Fruit fly (Drosophila melanogaster) whole organism, prepupa: ENCODE data around the gene Pcd.

Experiments
- Blimp-1 ChIP-seq: fragments of 200-800 bp; sonication (Bioruptor generic); optimal IDR thresholded peaks from 3 replicates; lab custom pipeline; 2017; ENCODE audit warnings: missing biosample characterization, missing genetic modification characterization, mild to moderate bottlenecking, moderate library complexity, missing genetic modification reagents
- CG10631 ChIP-seq: fragments of 200-800 bp; sonication (Bioruptor generic); optimal IDR thresholded peaks from 2 replicates; lab custom pipeline; 2016; ENCODE audit warnings: missing biosample characterization, missing genetic modification characterization
- CG10669 ChIP-seq: fragments of 200-800 bp; sonication (Bioruptor generic); optimal IDR thresholded peaks from 3 replicates; lab custom pipeline; 2018; ENCODE audit warnings: missing biosample characterization, mild to moderate bottlenecking, missing genetic modification characterization, moderate library complexity
- CG11294 ChIP-seq: fragments of 200-800 bp; sonication (Bioruptor generic); IDR thresholded peaks from 2 replicates; pipeline ENCODE4 v1.3.6; 2022; ENCODE audit warnings: missing biosample characterization, missing genetic modification characterization
- CG11762 ChIP-seq: fragments of 200-800 bp; sonication (Bioruptor generic); optimal IDR thresholded peaks from 3 replicates; lab custom pipeline; 2016; ENCODE audit warnings: missing biosample characterization, missing genetic modification characterization; ENCODE audit not compliant: insufficient read depth
- CG11902 ChIP-seq: fragments of 200-800 bp; sonication (Bioruptor generic); optimal IDR thresholded peaks from 3 replicates; lab custom pipeline; 2016; ENCODE audit warnings: missing biosample characterization, missing genetic modification characterization
- CG15336 ChIP-seq: fragments of 200-800 bp; sonication (Bioruptor generic); IDR thresholded peaks from 2 replicates; pipeline ENCODE4 v1.3.6; 2022; ENCODE audit warnings: missing biosample characterization, missing genetic modification characterization
- CG1621 ChIP-seq: fragments of 200-800 bp; sonication (Bioruptor generic); optimal IDR thresholded peaks from 3 replicates; lab custom pipeline; 2018; ENCODE audit warnings: missing biosample characterization, mild to moderate bottlenecking, missing genetic modification characterization
- CG16779 ChIP-seq: fragments of 200-800 bp; sonication (Bioruptor generic); optimal IDR thresholded peaks from 3 replicates; lab custom pipeline; 2017; ENCODE audit warnings: missing biosample characterization, mild to moderate bottlenecking, missing genetic modification characterization
- CG3032 ChIP-seq: fragments of 200-800 bp; optimal IDR thresholded peaks from 2 replicates; lab custom pipeline; 2019; ENCODE audit warnings: missing biosample characterization, mild to moderate bottlenecking, missing genetic modification characterization, moderate library complexity
- CG31627 ChIP-seq: fragments of 200-800 bp; sonication (Bioruptor generic); optimal IDR thresholded peaks from 3 replicates; lab custom pipeline; 2016; ENCODE audit warnings: missing biosample characterization, missing genetic modification characterization
- CG32006 ChIP-seq: fragments of 200-800 bp; sonication (Bioruptor generic); optimal IDR thresholded peaks from 3 replicates; lab custom pipeline; 2017; ENCODE audit warnings: missing biosample characterization, mild to moderate bottlenecking, missing genetic modification characterization
- CG34406 ChIP-seq: fragments of 200-800 bp; sonication (Bioruptor generic); optimal IDR thresholded peaks from 3 replicates; lab custom pipeline; 2016; ENCODE audit warnings: missing biosample characterization, missing genetic modification characterization
- CG3919 ChIP-seq: fragments of 200-800 bp; sonication (Bioruptor generic); optimal IDR thresholded peaks from 3 replicates; lab custom pipeline; 2016; ENCODE audit warnings: missing biosample characterization, missing genetic modification characterization
- CG6163 ChIP-seq: fragments of 200-800 bp; sonication (Bioruptor generic); IDR thresholded peaks from 3 replicates; pipeline ENCODE4 v1.3.6; 2022; ENCODE audit warnings: missing biosample characterization, missing genetic modification characterization
- CG6276 ChIP-seq: fragments of 200-800 bp; sonication (Bioruptor generic); optimal IDR thresholded peaks from 2 replicates; lab custom pipeline; 2017; ENCODE audit warnings: missing biosample characterization, mild to moderate bottlenecking, missing genetic modification characterization
- CG6792 ChIP-seq: fragments of 200-800 bp; sonication (Bioruptor generic); optimal IDR thresholded peaks from 3 replicates; lab custom pipeline; 2016; ENCODE audit warnings: missing biosample characterization, missing genetic modification characterization
- CG6808 ChIP-seq: fragments of 200-800 bp; sonication (Bioruptor generic); optimal IDR thresholded peaks from 3 replicates; lab custom pipeline; 2017; ENCODE audit warnings: missing biosample characterization, missing genetic modification characterization, mild to moderate bottlenecking, moderate library complexity, missing genetic modification reagents
- CG7368 ChIP-seq: fragments of 200-800 bp; sonication (Bioruptor generic); optimal IDR thresholded peaks from 3 replicates; lab custom pipeline; 2016; ENCODE audit warnings: missing biosample characterization, missing genetic modification characterization
- CG8119 ChIP-seq: fragments of 200-800 bp; sonication (Bioruptor generic); IDR thresholded peaks from 3 replicates; pipeline ENCODE4 v1.3.6; 2022; ENCODE audit warnings: missing biosample characterization, missing genetic modification characterization
- CG8632 ChIP-seq: fragments of 200-800 bp; sonication (Bioruptor generic); optimal IDR thresholded peaks from 3 replicates; lab custom pipeline; 2016; ENCODE audit warnings: missing biosample characterization, missing genetic modification characterization
- CG9139 ChIP-seq: fragments of 200-800 bp; sonication (Bioruptor generic); optimal IDR thresholded peaks from 3 replicates; lab custom pipeline; 2017; ENCODE audit warnings: missing biosample characterization, mild to moderate bottlenecking, missing genetic modification characterization
- Eip78C ChIP-seq: fragments of 200-800 bp; sonication (Bioruptor generic); peaks from one replicate; lab custom pipeline; 2016; ENCODE audit warnings: missing biosample characterization, missing genetic modification characterization
- Eip93F ChIP-seq: fragments of 200-800 bp; sonication (Bioruptor generic); optimal IDR thresholded peaks from 2 replicates; lab custom pipeline; 2016; ENCODE audit warnings: missing biosample characterization, mild to moderate bottlenecking, missing genetic modification characterization
- Ets21C ChIP-seq: fragments of 200-800 bp; sonication (Bioruptor generic); optimal IDR thresholded peaks from 3 replicates; lab custom pipeline; 2016; ENCODE audit warnings: missing biosample characterization, missing genetic modification characterization
- Ets96B ChIP-seq: fragments of 200-800 bp; optimal IDR thresholded peaks from 2 replicates; lab custom pipeline; 2019; ENCODE audit warnings: missing biosample characterization, mild to moderate bottlenecking, missing genetic modification characterization, moderate library complexity
- Hr39 ChIP-seq: fragments of 200-800 bp; sonication (Bioruptor generic); optimal IDR thresholded peaks from 2 replicates; lab custom pipeline; 2016; ENCODE audit warnings: missing biosample characterization, missing genetic modification characterization
- Lpt ChIP-seq: fragments of 200-800 bp; sonication (Bioruptor generic); optimal IDR thresholded peaks from 3 replicates; lab custom pipeline; 2016; ENCODE audit warnings: missing biosample characterization, missing genetic modification characterization
- Met ChIP-seq: fragments of 200-800 bp; sonication (Bioruptor generic); optimal IDR thresholded peaks from 3 replicates; lab custom pipeline; 2016; ENCODE audit warnings: missing biosample characterization, missing genetic modification characterization
- OdsH ChIP-seq: fragments of 200-800 bp; sonication (Bioruptor generic); optimal IDR thresholded peaks from 3 replicates; lab custom pipeline; 2016; ENCODE audit warnings: missing biosample characterization, missing genetic modification characterization
- Smox ChIP-seq: fragments of 200-800 bp; sonication (Bioruptor generic); optimal IDR thresholded peaks from 3 replicates; lab custom pipeline; 2016; ENCODE audit warnings: missing biosample characterization, missing genetic modification characterization
- Sox102F ChIP-seq: fragments of 200-800 bp; sonication (Bioruptor generic); optimal IDR thresholded peaks from 2 replicates; lab custom pipeline; 2016; ENCODE audit warnings: missing biosample characterization, mild to moderate bottlenecking, missing genetic modification characterization
- Sox14 ChIP-seq: fragments of 200-800 bp; sonication (Bioruptor generic); optimal IDR thresholded peaks from 3 replicates; lab custom pipeline; 2016; ENCODE audit warnings: missing biosample characterization, missing genetic modification characterization
- Sox15 ChIP-seq: fragments of 200-800 bp; sonication (Bioruptor generic); optimal IDR thresholded peaks from 3 replicates; lab custom pipeline; 2016; ENCODE audit warnings: missing biosample characterization, missing genetic modification characterization
- achi ChIP-seq: fragments of 200-800 bp; sonication (Bioruptor generic); optimal IDR thresholded peaks from 3 replicates; lab custom pipeline; 2016; ENCODE audit warnings: missing biosample characterization, missing genetic modification characterization
- acj6 ChIP-seq: fragments of 200-800 bp; sonication (Bioruptor generic); optimal IDR thresholded peaks from 3 replicates; lab custom pipeline; 2016; ENCODE audit warnings: missing biosample characterization, missing genetic modification characterization
- cyc ChIP-seq: fragments of 200-800 bp; sonication (Bioruptor generic); optimal IDR thresholded peaks from 3 replicates; lab custom pipeline; 2016; ENCODE audit warnings: missing biosample characterization, missing genetic modification characterization
- dac ChIP-seq: fragments of 200-800 bp; sonication (Bioruptor generic); optimal IDR thresholded peaks from 2 replicates; lab custom pipeline; 2017; ENCODE audit warnings: missing biosample characterization, mild to moderate bottlenecking, missing genetic modification characterization
- dsx ChIP-seq: fragments of 200-800 bp; optimal IDR thresholded peaks from 3 replicates; lab custom pipeline; 2019; ENCODE audit warnings: missing biosample characterization, mild to moderate bottlenecking, missing genetic modification characterization, moderate library complexity; ENCODE audit not compliant: poor library complexity, severe bottlenecking
- eg ChIP-seq: fragments of 200-800 bp; sonication (Bioruptor generic); IDR thresholded peaks from 3 replicates; pipeline ENCODE4 v1.3.6; 2022; ENCODE audit warnings: missing biosample characterization, missing genetic modification characterization
- esn ChIP-seq: fragments of 200-800 bp; sonication (Bioruptor generic); optimal IDR thresholded peaks from 2 replicates; lab custom pipeline; 2016; ENCODE audit warnings: missing biosample characterization, mild to moderate bottlenecking, missing genetic modification characterization, moderate library complexity
- fd85E ChIP-seq: fragments of 200-800 bp; sonication (Bioruptor generic); optimal IDR thresholded peaks from 3 replicates; lab custom pipeline; 2016; ENCODE audit warnings: missing biosample characterization, missing genetic modification characterization
- pdm3 ChIP-seq: fragments of 200-800 bp; sonication (Bioruptor generic); optimal IDR thresholded peaks from 3 replicates; lab custom pipeline; 2016; ENCODE audit warnings: missing biosample characterization, missing genetic modification characterization
- spab ChIP-seq: fragments of 200-800 bp; sonication (Bioruptor generic); optimal IDR thresholded peaks from 2 replicates; lab custom pipeline; 2017; ENCODE audit warnings: missing biosample characterization, mild to moderate bottlenecking, missing genetic modification characterization, missing genetic modification reagents
- svp ChIP-seq: fragments of 200-800 bp; sonication (Bioruptor generic); peaks from one replicate; lab custom pipeline; 2016; ENCODE audit warnings: missing biosample characterization, missing genetic modification characterization
- topi ChIP-seq: fragments of 200-800 bp; sonication (Bioruptor generic); optimal IDR thresholded peaks from 3 replicates; lab custom pipeline; 2016; ENCODE audit warnings: missing biosample characterization, missing genetic modification characterization

Pcd gene

DNA sequence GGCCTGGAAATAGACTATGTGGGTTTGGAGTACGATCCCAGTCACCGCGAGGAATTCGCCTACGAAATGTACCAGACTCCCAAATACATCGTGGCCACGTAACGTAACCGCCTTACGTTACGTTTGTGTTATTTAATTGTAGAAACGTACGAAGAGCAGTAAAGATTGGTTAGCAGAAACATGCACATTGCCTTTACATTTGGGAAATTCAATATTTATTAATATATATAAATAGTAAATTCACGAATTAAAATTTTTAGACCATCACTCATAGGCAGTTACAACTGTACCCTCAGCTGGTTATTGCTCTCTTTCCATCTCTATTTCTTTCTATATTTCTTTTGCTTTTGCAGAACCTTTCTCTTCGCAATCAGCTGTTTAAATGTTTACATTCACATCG is 14.9 kb downstream of the Pcd start, which contains the start of gene Gnpnat (continued):
- TF ChIP-seq CG34406 (GFP tag; lab: Kevin White, UChicago): peak; percentile 40
- TF ChIP-seq eg (GFP tag; lab: Robert Waterston, UW): no peak
- no peak for TF ChIP-seq CG6808 (GFP tag; lab: Kevin White, UChicago)
- TF ChIP-seq Ets21C (GFP tag; lab: Kevin White, UChicago): no peak
- TF ChIP-seq CG6276 (GFP tag; lab: Kevin White, UChicago): peak; percentile 63
- peak; percentile 64 for TF ChIP-seq CG10631 (GFP tag; lab: Kevin White, UChicago)
- TF ChIP-seq Hr39: peak; percentile 3
- peak; percentile 47 for TF ChIP-seq Met (GFP tag; lab: Kevin White, UChicago)
- peak; percentile 10 for TF ChIP-seq CG11762
- TF ChIP-seq Smox (GFP tag; lab: Kevin White, UChicago): peak; percentile 44
- TF ChIP-seq Eip78C (GFP tag; lab: Kevin White, UChicago): peak; percentile 90
- TF ChIP-seq CG16779 (tag; lab: Kevin White, UChicago): peak; percentile 25
- peak; percentile 71 for TF ChIP-seq OdsH (GFP tag; lab: Kevin White, UChicago)
- TF ChIP-seq Eip93F (GFP tag; lab: Kevin White, UChicago): no peak
- peak; percentile 6 for TF ChIP-seq spab (GFP tag; lab: Kevin White, UChicago)
- TF ChIP-seq CG11294: no peak
- peak; percentile 66 for TF ChIP-seq Ets96B (tag; lab: Kevin White, UChicago)
- TF ChIP-seq esn (GFP tag; lab: Kevin White, UChicago): peak; percentile 69

DNA sequence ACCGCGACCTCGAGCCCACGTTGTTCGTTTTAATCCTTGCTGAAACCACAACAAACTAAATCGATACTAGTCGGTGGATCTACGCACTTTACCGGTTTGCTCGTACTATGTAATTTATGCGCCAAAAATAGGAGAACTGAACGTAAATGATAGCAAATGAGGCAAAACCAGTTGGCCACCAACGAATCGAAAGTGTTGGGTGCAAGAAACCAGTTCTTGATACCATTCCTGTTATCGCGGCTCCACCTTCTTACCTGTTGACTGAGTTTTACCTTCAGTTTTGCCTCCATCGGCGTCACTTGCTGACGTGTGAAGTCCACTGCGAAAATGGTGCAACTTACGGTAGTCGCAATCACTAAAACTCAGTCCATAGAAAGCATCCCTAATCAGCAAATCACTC is 17.1 kb downstream of the Pcd start:
- TF ChIP-seq Eip78C (GFP tag; lab: Kevin White, UChicago) (peak; percentile 14), dsx (peak; percentile 49), Sox102F (GFP tag; lab: Kevin White, UChicago) (no peak), Blimp-1 (GFP tag; lab: Kevin White, UChicago) (peak; percentile 76)
- TF ChIP-seq, all 60 proteins: peak for 3

DNA sequence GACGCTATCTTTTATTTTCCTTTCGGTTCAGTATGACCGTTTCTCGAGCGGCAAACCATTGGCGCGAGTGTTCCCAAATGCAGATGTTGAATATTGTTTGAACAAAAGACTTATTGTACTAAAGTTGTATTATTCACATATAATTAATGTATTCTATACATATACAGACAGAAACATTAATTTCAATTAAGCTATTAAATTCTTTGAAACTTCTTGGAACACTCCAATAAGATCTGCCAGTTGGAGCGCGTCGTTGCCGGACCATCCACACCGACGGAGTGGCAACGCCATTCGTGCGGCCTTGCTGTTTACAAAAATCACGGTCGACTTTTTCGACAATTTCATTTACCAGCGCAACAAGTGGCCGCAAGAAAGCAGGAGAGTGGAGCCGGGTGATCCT is 22.1 kb downstream of the Pcd start, which contains the start of the genes Wdr24 and IntS11:
Gene Wdr24 (minus strand): TSS at position 37 of the 400 bp plus-strand sequence.
Gene IntS11 (plus strand): TSS at position 282 of the 400 bp plus-strand sequence.
- TF ChIP-seq CG11294: peak; percentile 98
- TF ChIP-seq CG3919 (GFP tag; lab: Kevin White, UChicago): peak; percentile 95
- TF ChIP-seq svp (GFP tag; lab: Kevin White, UChicago): peak; percentile 96
- TF ChIP-seq Sox14 (GFP tag; lab: Kevin White, UChicago): peak; percentile 98
- peak; percentile 98 for TF ChIP-seq cyc
- peak; percentile 93 for TF ChIP-seq Ets96B (tag; lab: Kevin White, UChicago)
- TF ChIP-seq achi (GFP tag; lab: Kevin White, UChicago): peak; percentile 89
- TF ChIP-seq CG8119 (GFP tag; lab: Robert Waterston, UW): peak; percentile 89
- TF ChIP-seq Eip78C (GFP tag; lab: Kevin White, UChicago): peak; percentile 98
- TF ChIP-seq Eip93F (GFP tag; lab: Kevin White, UChicago): no peak
- TF ChIP-seq CG10669 (GFP tag; lab: Kevin White, UChicago): peak; percentile 100
- TF ChIP-seq CG1621 (tag; lab: Kevin White, UChicago): peak; percentile 91
- TF ChIP-seq CG8632 (GFP tag; lab: Kevin White, UChicago): peak; percentile 92
- TF ChIP-seq CG9139 (GFP tag; lab: Kevin White, UChicago): no peak
- no peak for TF ChIP-seq Smox (GFP tag; lab: Kevin White, UChicago)
- no peak for TF ChIP-seq CG7368 (GFP tag; lab: Kevin White, UChicago)
- peak; percentile 92 for TF ChIP-seq dsx
- TF ChIP-seq dac (GFP tag; lab: Kevin White, UChicago): no peak
- TF ChIP-seq CG6163: peak; percentile 98
- peak; percentile 95 for TF ChIP-seq esn (GFP tag; lab: Kevin White, UChicago)
- peak; percentile 90 for TF ChIP-seq Lpt
- TF ChIP-seq CG6792: peak; percentile 93
- TF ChIP-seq OdsH (GFP tag; lab: Kevin White, UChicago): peak; percentile 97
- TF ChIP-seq acj6 (GFP tag; lab: Kevin White, UChicago): peak; percentile 95
- TF ChIP-seq CG32006: peak; percentile 97
- peak; percentile 99 for TF ChIP-seq Sox15 (GFP tag; lab: Kevin White, UChicago)
- TF ChIP-seq CG31627: peak; percentile 98
- peak; percentile 99 for TF ChIP-seq CG11902 (GFP tag; lab: Kevin White, UChicago)
- peak; percentile 95 for TF ChIP-seq CG10631 (GFP tag; lab: Kevin White, UChicago)
- TF ChIP-seq CG11762: peak; percentile 85
- peak; percentile 95 for TF ChIP-seq Ets21C (GFP tag; lab: Kevin White, UChicago)
- no peak for TF ChIP-seq Met (GFP tag; lab: Kevin White, UChicago)
- TF ChIP-seq pdm3: peak; percentile 97
- peak; percentile 98 for TF ChIP-seq CG3032 (tag; lab: Kevin White, UChicago)
- TF ChIP-seq topi: peak; percentile 96
- TF ChIP-seq fd85E: no peak
- TF ChIP-seq CG15336 (GFP tag; lab: Robert Waterston, UW): peak; percentile 94
- TF ChIP-seq Blimp-1 (GFP tag; lab: Kevin White, UChicago): peak; percentile 88
